Worm (Caenorhabditis elegans): ENCODE data around the gene C48B4.7.

Gene C48B4.7

DNA sequence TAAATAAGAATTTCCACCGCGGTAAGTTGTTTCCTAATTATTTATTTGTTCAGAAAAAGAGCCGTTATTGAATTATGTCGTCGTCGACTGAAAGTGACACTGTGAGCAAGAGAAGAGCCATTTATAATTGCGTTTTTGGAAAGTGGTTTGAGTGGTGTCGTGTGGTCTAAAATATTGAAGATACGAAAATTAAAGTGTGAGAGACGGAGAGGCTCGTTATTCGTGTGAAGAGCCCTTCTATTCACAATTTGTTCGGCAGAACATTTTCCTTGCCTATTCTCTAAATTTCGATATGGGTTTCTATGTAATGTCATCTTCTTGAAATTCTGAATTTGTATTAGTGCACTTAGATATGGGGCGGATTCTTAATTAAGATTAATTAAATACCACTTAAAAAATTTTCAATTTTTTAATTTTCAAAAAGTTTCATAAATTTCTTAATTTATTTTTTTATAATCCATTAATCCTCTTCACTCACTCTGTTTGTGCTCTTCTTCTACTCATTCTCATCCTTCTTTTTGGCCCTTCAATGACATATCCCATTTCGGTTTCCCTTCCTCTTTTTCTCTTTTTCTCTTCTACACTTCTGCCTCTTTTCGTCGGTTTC, 49.4 kb downstream of the C48B4.7 start (continued):
- TF ChIP-seq dmd-6 (GFP tag; IDR thresholded peaks at IDR 0.05) (0 out of 2 replicates have a peak, but pooled peaks have one; percentile 6), ceh-20 (GFP tag; IDR thresholded peaks at IDR 0.05) (no peak), ceh-82 (tag; optimal IDR thresholded peaks at IDR 0.05) (no peak), D1046.2 (GFP tag; IDR thresholded peaks at IDR 0.05) (no peak), ceh-44 (GFP tag; IDR thresholded peaks at IDR 0.05) (no peak), hif-1 (tag; optimal IDR thresholded peaks at IDR 0.05) (no peak), Y75B8A.6 (GFP tag; IDR thresholded peaks at IDR 0.05) (no peak), nhr-237 (tag; optimal IDR thresholded peaks at IDR 0.05) (no peak), aly-2 (tag; optimal IDR thresholded peaks at IDR 0.05) (no peak), cey-2 (tag; optimal IDR thresholded peaks at IDR 0.05; ENCODE audit: borderline replicate concordance, insufficient read depth) (no peak), madf-9 (GFP tag; conservative IDR thresholded peaks at IDR 0.05) (no peak), zip-2 (tag; optimal IDR thresholded peaks at IDR 0.05) (no peak), set-16 (GFP tag; IDR thresholded peaks at IDR 0.05) (no peak), aha-1 (tag) (peak; percentile 15), vab-7 (GFP tag; IDR thresholded peaks at IDR 0.05) (no peak), spr-1 (tag; optimal IDR thresholded peaks at IDR 0.05) (no peak), arid-1 (GFP tag; conservative IDR thresholded peaks at IDR 0.05) (peak; percentile 40; the same call in 1 of the 2 replicates), saeg-2 (GFP tag; IDR thresholded peaks at IDR 0.05) (peak; percentile 74), mep-1 (tag; optimal IDR thresholded peaks at IDR 0.05) (peak; percentile 42), ztf-11 (tag; optimal IDR thresholded peaks at IDR 0.05) (no peak)

All from whole organism, L4 larva.